Fruit fly (Drosophila melanogaster): ENCODE results near the gene alpha-Est2.

Gene alpha-Est2

DNA sequence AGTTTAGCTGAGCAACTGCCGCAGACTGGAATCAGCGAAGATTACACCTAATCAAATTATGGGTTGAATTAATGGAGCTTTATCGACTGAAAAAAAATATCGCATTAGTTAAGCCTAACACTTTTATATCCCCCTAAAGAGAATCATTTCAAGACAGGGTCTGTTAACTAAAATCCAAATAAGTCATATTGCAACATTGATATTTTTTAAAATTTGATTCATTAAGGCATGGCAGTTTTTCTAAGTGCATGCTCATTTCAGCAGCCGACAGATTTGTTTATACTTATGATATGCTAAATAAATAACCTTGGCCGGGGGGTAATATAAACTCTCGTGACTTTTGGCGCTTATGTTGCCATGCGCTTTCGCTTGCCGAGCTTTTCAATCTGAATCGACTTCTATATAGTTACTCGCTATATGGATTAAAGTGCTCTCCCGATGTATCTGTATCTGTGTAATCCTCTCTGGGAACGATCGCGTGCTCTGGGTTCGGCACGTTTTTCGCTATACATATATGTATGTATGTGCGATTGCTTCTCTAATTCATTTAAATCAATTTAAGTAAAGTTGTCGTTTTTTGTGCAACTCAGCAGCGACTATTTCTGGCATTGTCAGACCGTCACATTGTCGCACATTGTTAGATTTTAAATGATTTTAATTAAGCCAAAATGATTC, 35.2 kb upstream of the alpha-Est2 start (continued):
- TF ChIP-seq CG2202 (tag; optimal IDR thresholded peaks at IDR 0.05) (no peak), cwo (GFP tag; optimal IDR thresholded peaks at IDR 0.05) (peak; percentile 98), PHDP (tag; optimal IDR thresholded peaks at IDR 0.05) (peak; percentile 89), mam (GFP tag; optimal IDR thresholded peaks at IDR 0.05) (peak; percentile 93), Dek (tag; optimal IDR thresholded peaks at IDR 0.05) (peak; percentile 83), trem (tag; optimal IDR thresholded peaks at IDR 0.05) (no peak), MESR4 (GFP tag; optimal IDR thresholded peaks at IDR 0.05) (no peak), pan (optimal IDR thresholded peaks at IDR 0.05) (no peak), pan (GFP tag; optimal IDR thresholded peaks at IDR 0.05 in 1 of 2, IDR thresholded peaks at IDR 0.05 in 1 of 2) (peak in 1 of 2 experiments; percentile 83), D19B (GFP tag; optimal IDR thresholded peaks at IDR 0.05) (peak; percentile 78), CG6272 (GFP tag; IDR thresholded peaks at IDR 0.05) (peak; percentile 59), CG1832 (GFP tag; optimal IDR thresholded peaks at IDR 0.05) (no peak), run (tag; optimal IDR thresholded peaks at IDR 0.05) (peak; percentile 10), lola (GFP tag; optimal IDR thresholded peaks at IDR 0.05) (no peak), scrt (GFP tag; optimal IDR thresholded peaks at IDR 0.05) (peak; percentile 85), H15 (GFP tag; IDR thresholded peaks at IDR 0.05) (peak; percentile 62; the same call in 2 of the 3 replicates), CG2678 (tag; optimal IDR thresholded peaks at IDR 0.05) (peak; percentile 90), E2f2 (GFP tag; IDR thresholded peaks at IDR 0.05) (peak; percentile 60), chif (GFP tag; optimal IDR thresholded peaks at IDR 0.05) (peak in 1 of 2 experiments; percentile 84), CG14965 (GFP tag; optimal IDR thresholded peaks at IDR 0.05; ENCODE audit: borderline replicate concordance) (peak; percentile 14), insv (GFP tag; optimal IDR thresholded peaks at IDR 0.05) (no peak), CG3995 (GFP tag; optimal IDR thresholded peaks at IDR 0.05) (peak; percentile 55), Mad (GFP tag; optimal IDR thresholded peaks at IDR 0.05) (peak; percentile 79), fd102C (GFP tag; optimal IDR thresholded peaks at IDR 0.05) (no peak), ash1 (GFP tag; optimal IDR thresholded peaks at IDR 0.05) (peak; percentile 18), Side (GFP tag; optimal IDR thresholded peaks at IDR 0.05) (peak; percentile 88), sens-2 (GFP tag; IDR thresholded peaks at IDR 0.05) (no peak), CG11456 (GFP tag; IDR thresholded peaks at IDR 0.05) (peak; percentile 94), CG6175 (GFP tag; IDR thresholded peaks at IDR 0.05) (peak; percentile 85), CG31224 (GFP tag; IDR thresholded peaks at IDR 0.05) (peak; percentile 83), CG4820 (GFP tag; optimal IDR thresholded peaks at IDR 0.05) (peak; percentile 29), tap (tag; optimal IDR thresholded peaks at IDR 0.05) (peak; percentile 51), CG17802 (tag; optimal IDR thresholded peaks at IDR 0.05) (peak; percentile 4), croc (GFP tag; conservative IDR thresholded peaks at IDR 0.05) (0 out of 3 replicates have a peak, but pooled peaks have one; percentile 14), CoRest (tag; optimal IDR thresholded peaks at IDR 0.05) (peak; percentile 86), CG6854 (GFP tag; optimal IDR thresholded peaks at IDR 0.05) (peak; percentile 72), CG8089 (GFP tag; optimal IDR thresholded peaks at IDR 0.05) (peak; percentile 55), bigmax (GFP tag; optimal IDR thresholded peaks at IDR 0.05) (no peak), CG33557 (GFP tag; optimal IDR thresholded peaks at IDR 0.05) (no peak), CG10431 (GFP tag; optimal IDR thresholded peaks at IDR 0.05) (no peak), CG31441 (GFP tag; IDR thresholded peaks at IDR 0.05) (peak; percentile 38; the same call in 1 of the 2 replicates), Rx (GFP tag; IDR thresholded peaks at IDR 0.05) (no peak), Jarid2 (GFP tag; optimal IDR thresholded peaks at IDR 0.05) (peak; percentile 40), CG13424 (tag; optimal IDR thresholded peaks at IDR 0.05) (peak; percentile 67), twi (tag; optimal IDR thresholded peaks at IDR 0.05) (no peak), CG2889 (GFP tag; IDR thresholded peaks at IDR 0.05) (peak; percentile 86), CG16779 (GFP tag; IDR thresholded peaks at IDR 0.05) (peak; percentile 87), CG6765 (GFP tag; optimal IDR thresholded peaks at IDR 0.05) (peak; percentile 59), tx (GFP tag; optimal IDR thresholded peaks at IDR 0.05) (peak; percentile 80)

All from whole organism, embryonic.